Fruit fly (Drosophila melanogaster): ENCODE results near the gene RpL34a.

RpL34a gene

DNA sequence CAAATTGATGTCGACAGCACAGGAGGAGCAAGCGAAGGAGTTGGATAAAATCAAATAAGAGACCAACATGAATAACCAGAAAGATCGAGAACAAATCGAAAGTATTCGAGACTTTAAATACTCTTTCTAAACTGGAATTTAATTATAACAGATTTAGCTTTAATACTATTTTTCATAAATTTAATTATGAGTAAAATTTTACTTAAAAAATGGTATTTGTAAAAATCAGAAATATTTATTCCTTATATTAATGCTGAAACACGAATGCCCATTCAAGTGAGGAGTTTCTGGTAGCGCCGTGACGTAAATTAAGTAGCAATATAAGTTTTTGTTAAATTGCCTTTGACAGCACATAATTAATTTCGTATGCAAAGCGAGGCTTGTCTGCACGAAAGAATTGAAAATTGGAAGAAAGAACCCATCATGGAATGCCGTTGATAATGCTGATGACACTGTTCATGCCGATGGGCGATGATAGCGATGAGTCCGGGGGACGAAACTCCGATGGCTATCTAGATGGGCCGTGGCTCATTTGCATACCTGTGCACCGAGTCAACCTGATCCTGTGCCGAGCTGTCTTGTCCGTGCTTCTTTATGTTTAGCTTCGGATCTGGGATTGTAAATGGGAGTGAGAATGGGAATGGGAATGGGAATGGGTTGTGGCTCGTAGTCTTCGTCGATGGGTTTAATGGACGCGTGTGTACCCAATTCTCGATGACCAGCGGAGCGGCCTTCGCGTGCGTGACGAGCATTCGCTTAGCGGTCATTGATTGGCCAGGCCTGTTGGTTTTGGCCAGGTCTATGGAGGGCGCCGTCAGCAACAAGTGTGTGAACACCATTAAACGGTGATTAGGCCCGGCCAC is 46.0 kb downstream of the RpL34a start (continued):
- TF ChIP-seq CG8290 (GFP tag; optimal IDR thresholded peaks at IDR 0.05) (no peak), CG8290 (tag; optimal IDR thresholded peaks at IDR 0.05) (no peak)

DNA sequence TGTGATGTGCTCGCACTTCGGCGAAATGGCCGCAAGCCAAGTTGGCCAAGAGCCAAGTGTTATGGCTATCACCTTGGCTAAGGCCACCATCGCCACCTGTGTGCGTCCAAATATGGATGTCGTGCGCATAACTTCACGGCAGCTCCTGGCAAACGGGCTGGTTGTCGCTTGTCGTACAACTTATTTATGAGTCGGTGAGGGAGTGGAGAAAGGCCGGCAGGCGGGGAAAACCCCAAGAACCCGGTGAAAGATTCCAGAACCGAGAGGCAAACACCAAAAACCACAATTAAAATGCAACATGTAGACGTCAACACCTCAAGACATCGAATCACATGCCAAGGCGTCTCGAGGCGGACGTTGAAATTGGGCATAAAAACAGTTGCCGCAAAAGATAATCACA is 46.8 kb downstream of the RpL34a start:
- TF ChIP-seq Drgx (GFP tag; IDR thresholded peaks at IDR 0.05) (0 out of 2 replicates have a peak, but pooled peaks have one; percentile 29), HLHmδ (GFP tag; optimal IDR thresholded peaks at IDR 0.05) (peak; percentile 14), pros (GFP tag; optimal IDR thresholded peaks at IDR 0.05) (peak; percentile 13), kni (GFP tag; optimal IDR thresholded peaks at IDR 0.05) (peak; percentile 53), Med (GFP tag) (peak; percentile 11), D (optimal IDR thresholded peaks at IDR 0.05) (peak; percentile 46), D (GFP tag; optimal IDR thresholded peaks at IDR 0.05) (no peak), NC2β (GFP tag; optimal IDR thresholded peaks at IDR 0.05) (no peak), CG9932 (GFP tag; IDR thresholded peaks at IDR 0.05) (no peak), lov (optimal IDR thresholded peaks at IDR 0.05) (no peak), lov (GFP tag; IDR thresholded peaks at IDR 0.05) (0 out of 3 replicates have a peak, but pooled peaks have one; percentile 30)

DNA sequence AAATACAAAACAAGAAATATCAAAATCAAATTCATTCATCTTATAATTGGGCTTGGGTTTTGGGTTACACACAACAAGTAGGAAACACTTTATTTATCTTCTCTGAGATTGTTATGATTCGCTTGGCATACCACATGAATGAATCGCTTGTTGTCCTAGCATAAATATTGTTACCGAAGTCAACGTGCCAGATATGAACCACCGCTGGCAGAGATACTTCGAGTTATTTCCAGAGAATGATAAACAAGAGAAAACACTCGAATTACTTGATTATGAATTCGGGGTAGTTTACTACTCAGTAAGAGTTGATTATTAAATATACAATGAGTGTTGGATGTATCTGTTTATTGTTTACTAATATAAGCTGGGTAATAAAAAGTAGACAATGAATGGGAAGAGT is 47.5 kb downstream of the RpL34a start:
- TF ChIP-seq Xrp1 (GFP tag; IDR thresholded peaks at IDR 0.05), result peak; percentile 43; the same call in 1 of the 2 replicates
- peak; percentile 41 for TF ChIP-seq CG8290 (GFP tag; optimal IDR thresholded peaks at IDR 0.05)
- peak; percentile 44 to 58 for TF ChIP-seq CG8290 (tag; optimal IDR thresholded peaks at IDR 0.05)
- peak; percentile 39 for TF ChIP-seq caup (GFP tag; optimal IDR thresholded peaks at IDR 0.05; ENCODE audit: severe bottlenecking)
- TF ChIP-seq Blimp-1 (GFP tag; optimal IDR thresholded peaks at IDR 0.05), result peak; percentile 44
- no peak for TF ChIP-seq Rx (GFP tag; IDR thresholded peaks at IDR 0.05)
- TF ChIP-seq sqz (GFP tag; optimal IDR thresholded peaks at IDR 0.05), result peak; percentile 52
- peak; percentile 73 for TF ChIP-seq CG7745 (tag; optimal IDR thresholded peaks at IDR 0.05)
- TF ChIP-seq CG3281 (GFP tag; optimal IDR thresholded peaks at IDR 0.05), result no peak
- no peak for TF ChIP-seq BEAF-32 (GFP tag; optimal IDR thresholded peaks at IDR 0.05)
- TF ChIP-seq HHEX (GFP tag; optimal IDR thresholded peaks at IDR 0.05), result peak; percentile 37
- no peak for TF ChIP-seq Dbx (GFP tag; IDR thresholded peaks at IDR 0.05)
- TF ChIP-seq CG2678 (tag; optimal IDR thresholded peaks at IDR 0.05), result peak; percentile 53
- peak; percentile 37 for TF ChIP-seq CG12219 (GFP tag; optimal IDR thresholded peaks at IDR 0.05)
- no peak for TF ChIP-seq nerfin-2 (GFP tag; IDR thresholded peaks at IDR 0.05; ENCODE audit: partially characterized antibody)
- TF ChIP-seq so (GFP tag; IDR thresholded peaks at IDR 0.05), result 0 out of 3 replicates have a peak, but pooled peaks have one; percentile 30
- peak; percentile 44 for TF ChIP-seq CG12071 (GFP tag; optimal IDR thresholded peaks at IDR 0.05)
- TF ChIP-seq CG4707 (GFP tag; optimal IDR thresholded peaks at IDR 0.05), result peak; percentile 67
- no peak for TF ChIP-seq ERR (GFP tag; optimal IDR thresholded peaks at IDR 0.05)
- TF ChIP-seq CG31441 (GFP tag; IDR thresholded peaks at IDR 0.05), result no peak
- TF ChIP-seq CG10979 (tag; optimal IDR thresholded peaks at IDR 0.05), result peak; percentile 17
- peak; percentile 35 for TF ChIP-seq CG10431 (GFP tag; optimal IDR thresholded peaks at IDR 0.05)
- TF ChIP-seq CG11723 (GFP tag; optimal IDR thresholded peaks at IDR 0.05), result no peak
- peak; percentile 49 for TF ChIP-seq D19A (tag; optimal IDR thresholded peaks at IDR 0.05)
- peak; percentile 63 for TF ChIP-seq sd (tag; optimal IDR thresholded peaks at IDR 0.05)
- TF ChIP-seq jing (GFP tag; optimal IDR thresholded peaks at IDR 0.05), result no peak
- no peak for TF ChIP-seq sr (GFP tag; IDR thresholded peaks at IDR 0.05)
- TF ChIP-seq Fer3 (tag; optimal IDR thresholded peaks at IDR 0.05), result peak; percentile 16
- TF ChIP-seq onecut (GFP tag; IDR thresholded peaks at IDR 0.05), result no peak
- peak in 1 of 2 experiments; percentile 48 for TF ChIP-seq bsh (GFP tag; optimal IDR thresholded peaks at IDR 0.05)
- peak; percentile 6 for TF ChIP-seq NC2β (GFP tag; optimal IDR thresholded peaks at IDR 0.05)
- TF ChIP-seq CG1792 (GFP tag; optimal IDR thresholded peaks at IDR 0.05), result no peak
- no peak for TF ChIP-seq CG8281 (tag; optimal IDR thresholded peaks at IDR 0.05)
- TF ChIP-seq jumu (GFP tag; optimal IDR thresholded peaks at IDR 0.05), result no peak
- peak; percentile 34 for TF ChIP-seq CG31365 (tag; optimal IDR thresholded peaks at IDR 0.05)
